Worm (Caenorhabditis elegans) whole organism, L4 larva: ENCODE measurements around the gene srj-9.

ENCODE experiments used
- F10B5.3 ChIP-seq: sonication (generic microtip); optimal IDR thresholded peaks from 2 replicates; lab custom pipeline; 2016; ENCODE audit warnings: mild to moderate bottlenecking, missing genetic modification characterization, missing compliant biosample characterization
- F37D6.2 ChIP-seq: sonication (generic microtip); optimal IDR thresholded peaks from 2 replicates; lab custom pipeline; 2016; ENCODE audit warnings: mild to moderate bottlenecking, missing genetic modification characterization, missing compliant biosample characterization
- F44E2.7 ChIP-seq: fragments of 200-800 bp; sonication (Bioruptor generic); IDR thresholded peaks from 2 replicates; pipeline ENCODE4 v2.1.2; 2022; ENCODE audit warnings: missing genetic modification characterization, missing compliant biosample characterization
- ceh-82 ChIP-seq: sonication (generic microtip); optimal IDR thresholded peaks from 2 replicates; lab custom pipeline; 2017; ENCODE audit warnings: missing biosample characterization, missing genetic modification characterization
- nhr-11 ChIP-seq: fragments of 150-350 bp; optimal IDR thresholded peaks from 2 replicates; lab custom pipeline; 2014; ENCODE audit warnings: missing biosample characterization, missing genetic modification characterization
- spr-1 ChIP-seq: sonication (generic microtip); optimal IDR thresholded peaks from 2 replicates; lab custom pipeline; 2016; ENCODE audit warnings: mild to moderate bottlenecking, missing genetic modification characterization, missing compliant biosample characterization

ce11 chrV:3477496-3477895 is 45.8 kb downstream of the srj-9 start, which contains the start of gene srbc-31:
- TF ChIP-seq spr-1 (tag; lab: Kevin White, UChicago) (no peak), ceh-82 (tag; lab: Kevin White, UChicago) (no peak), F10B5.3 (tag; lab: Kevin White, UChicago) (no peak), F44E2.7 (GFP tag; lab: Robert Waterston, UW) (no peak), F37D6.2 (no peak), nhr-11 (tag; lab: Kevin White, UChicago) (no peak)
